Fruit fly (Drosophila melanogaster) S2 (cell line): Measurements from ENCODE around the gene CG43783.

Experiments
- CG8478 ChIP-seq: fragments of >200 bp; optimal IDR thresholded peaks from 2 replicates; lab custom pipeline; 2018
- CTCF ChIP-seq, 2 experiments: fragments of >200 bp; optimal IDR thresholded peaks; 2 replicates each; lab custom pipeline; 2018

DNA sequence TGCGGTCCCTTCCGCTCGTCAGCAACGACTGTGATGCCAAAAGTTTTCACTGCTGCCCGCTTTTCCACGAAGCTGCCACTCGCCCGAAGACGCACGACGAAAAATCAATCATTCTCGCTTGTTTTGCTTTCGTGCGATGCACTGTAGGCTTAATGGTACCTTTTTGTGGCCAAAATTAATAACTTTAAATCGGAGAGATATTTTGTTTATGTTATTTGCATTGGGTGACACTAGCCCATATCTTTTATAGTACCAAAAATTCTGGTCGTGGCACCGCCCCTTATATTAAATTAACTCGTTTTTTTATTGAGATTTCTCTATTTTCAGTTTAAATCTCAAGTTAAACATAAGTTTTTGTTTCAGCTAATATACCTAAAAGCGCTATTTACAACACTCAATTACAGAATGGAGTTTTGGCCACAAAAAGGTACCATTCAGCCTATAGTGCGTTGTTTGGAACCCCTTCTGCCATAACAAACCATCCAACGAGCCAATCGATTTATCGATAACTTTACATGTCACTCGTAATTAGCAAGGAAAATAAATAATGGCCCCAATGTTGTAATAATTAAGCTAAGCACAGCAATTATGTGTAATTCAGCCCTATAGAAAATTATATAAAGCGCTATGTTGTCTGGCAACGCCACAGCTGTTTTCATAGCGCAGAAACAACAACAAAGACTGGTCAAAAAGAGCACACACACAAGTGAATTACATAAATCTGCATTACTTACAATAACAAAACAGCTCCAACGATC is 694 bp downstream of the CG43783 start:
- TF ChIP-seq CG8478 (lab: Kevin White, UChicago) (no peak), CTCF (optimal IDR thresholded peaks at IDR 0.05; lab: Kevin White, UChicago) (no peak)
